Fruit fly (Drosophila melanogaster) whole organism, embryonic: Measurements from ENCODE around the gene CG17652.

Experiments used
- CG10147 ChIP-seq: fragments of 200-800 bp; sonication (Bioruptor generic); optimal IDR thresholded peaks from 2 replicates; lab custom pipeline; 2019; ENCODE audit warnings: missing biosample characterization, mild to moderate bottlenecking, missing genetic modification characterization, moderate library complexity
- CG11695 ChIP-seq: fragments of 200-800 bp; sonication (Bioruptor generic); IDR thresholded peaks from 3 replicates; pipeline ENCODE4 v1.3.6; 2022; ENCODE audit warnings: missing biosample characterization, missing genetic modification characterization
- CG12219 ChIP-seq: fragments of 200-800 bp; sonication (Bioruptor generic); optimal IDR thresholded peaks from 3 replicates; lab custom pipeline; 2018; ENCODE audit warnings: missing biosample characterization, mild to moderate bottlenecking, missing genetic modification characterization
- CG13123 ChIP-seq: fragments of 200-800 bp; sonication (Bioruptor generic); optimal IDR thresholded peaks from 2 replicates; lab custom pipeline; 2016; ENCODE audit warnings: missing biosample characterization, missing genetic modification characterization
- CG13424 ChIP-seq: fragments of 200-800 bp; sonication (Bioruptor generic); optimal IDR thresholded peaks from 2 replicates; lab custom pipeline; 2019; ENCODE audit warnings: missing biosample characterization, mild to moderate bottlenecking, missing genetic modification characterization, moderate library complexity
- CG13775 ChIP-seq: fragments of 200-800 bp; sonication (Bioruptor generic); optimal IDR thresholded peaks from 3 replicates; lab custom pipeline; 2017; ENCODE audit warnings: missing biosample characterization, mild to moderate bottlenecking, missing genetic modification characterization
- CG14710 ChIP-seq: fragments of 200-800 bp; sonication (Bioruptor generic); optimal IDR thresholded peaks from 3 replicates; lab custom pipeline; 2019; ENCODE audit warnings: missing biosample characterization, mild to moderate bottlenecking, missing genetic modification characterization, moderate library complexity
- CG15479 ChIP-seq: fragments of 200-800 bp; sonication (Bioruptor generic); optimal IDR thresholded peaks from 3 replicates; lab custom pipeline; 2019; ENCODE audit warnings: missing biosample characterization, mild to moderate bottlenecking, missing genetic modification characterization, moderate library complexity
- CG18764 ChIP-seq: fragments of 200-800 bp; sonication (Bioruptor generic); optimal IDR thresholded peaks from 3 replicates; lab custom pipeline; 2016; ENCODE audit warnings: missing biosample characterization, missing genetic modification characterization
- CG2116 ChIP-seq: fragments of 200-800 bp; sonication (Bioruptor generic); optimal IDR thresholded peaks from 3 replicates; lab custom pipeline; 2018; ENCODE audit warnings: missing biosample characterization, mild to moderate bottlenecking, missing genetic modification characterization
- CG2129 ChIP-seq: fragments of 200-800 bp; sonication (Bioruptor generic); IDR thresholded peaks from 2 replicates; pipeline ENCODE4 v1.3.6; 2022; ENCODE audit warnings: missing biosample characterization, missing genetic modification characterization; ENCODE audit not compliant: partially characterized antibody
- CG3407 ChIP-seq: fragments of 200-800 bp; sonication (Bioruptor generic); optimal IDR thresholded peaks from 2 replicates; lab custom pipeline; 2018; ENCODE audit warnings: missing biosample characterization, mild to moderate bottlenecking, missing genetic modification characterization
- CG3838 ChIP-seq: fragments of 200-800 bp; sonication (Bioruptor generic); optimal IDR thresholded peaks from 3 replicates; lab custom pipeline; 2016; ENCODE audit warnings: missing biosample characterization, missing genetic modification characterization
- CG6654 ChIP-seq: fragments of 200-800 bp; sonication (Bioruptor generic); optimal IDR thresholded peaks from 2 replicates; lab custom pipeline; 2017; ENCODE audit warnings: missing biosample characterization, mild to moderate bottlenecking, missing genetic modification characterization
- CG7839 ChIP-seq: fragments of 200-800 bp; sonication (Bioruptor generic); optimal IDR thresholded peaks from 3 replicates; lab custom pipeline; 2018; ENCODE audit warnings: missing biosample characterization, mild to moderate bottlenecking, missing genetic modification characterization, moderate library complexity
- CG9609 ChIP-seq: fragments of 200-800 bp; sonication (Bioruptor generic); optimal IDR thresholded peaks from 3 replicates; lab custom pipeline; 2016; ENCODE audit warnings: missing biosample characterization, missing genetic modification characterization
- D19A ChIP-seq: fragments of 200-800 bp; optimal IDR thresholded peaks from 3 replicates; lab custom pipeline; 2019; ENCODE audit warnings: missing biosample characterization, mild to moderate bottlenecking, missing genetic modification characterization, moderate library complexity
- Dad ChIP-seq: fragments of 200-800 bp; sonication (Bioruptor generic); optimal IDR thresholded peaks from 3 replicates; lab custom pipeline; 2016; ENCODE audit warnings: missing biosample characterization, missing genetic modification characterization
- Dbx ChIP-seq: fragments of 200-800 bp; sonication (Bioruptor generic); IDR thresholded peaks from 3 replicates; pipeline ENCODE4 v1.3.6; 2022; ENCODE audit warnings: missing biosample characterization, missing genetic modification characterization
- Dek ChIP-seq: fragments of 200-800 bp; sonication (Bioruptor generic); optimal IDR thresholded peaks from 3 replicates; lab custom pipeline; 2019; ENCODE audit warnings: missing biosample characterization, mild to moderate bottlenecking, missing genetic modification characterization, moderate library complexity
- Max ChIP-seq: fragments of 200-800 bp; sonication (Bioruptor generic); optimal IDR thresholded peaks from 2 replicates; lab custom pipeline; 2016; ENCODE audit warnings: missing biosample characterization, mild to moderate bottlenecking, missing genetic modification characterization
- Opbp ChIP-seq: fragments of 200-800 bp; sonication (Bioruptor generic); IDR thresholded peaks from 3 replicates; pipeline ENCODE4 v1.3.6; 2022; ENCODE audit warnings: missing biosample characterization, missing genetic modification characterization; ENCODE audit not compliant: partially characterized antibody
- Poxn ChIP-seq: fragments of 200-800 bp; sonication (Bioruptor generic); IDR thresholded peaks from 2 replicates; pipeline ENCODE4 v1.3.6; 2022; ENCODE audit warnings: missing biosample characterization, missing genetic modification characterization
- ato ChIP-seq: fragments of 200-800 bp; sonication (Bioruptor generic); IDR thresholded peaks from 2 replicates; pipeline ENCODE4 v1.3.6; 2022; ENCODE audit warnings: missing biosample characterization, missing genetic modification characterization; ENCODE audit not compliant: partially characterized antibody
- bbx ChIP-seq: fragments of 200-800 bp; sonication (Bioruptor generic); IDR thresholded peaks from 2 replicates; pipeline ENCODE4 v1.3.6; 2022; ENCODE audit warnings: missing biosample characterization, missing genetic modification characterization; ENCODE audit not compliant: partially characterized antibody
- bowl ChIP-seq: fragments of 200-800 bp; sonication (Bioruptor generic); IDR thresholded peaks from 2 replicates; pipeline ENCODE4 v1.3.6; 2022; ENCODE audit warnings: missing biosample characterization, missing genetic modification characterization
- dmrt11E ChIP-seq: fragments of 200-800 bp; sonication (Bioruptor generic); optimal IDR thresholded peaks from 3 replicates; lab custom pipeline; 2018; ENCODE audit warnings: missing biosample characterization, mild to moderate bottlenecking, missing genetic modification characterization, moderate library complexity
- ems ChIP-seq: fragments of 200-800 bp; sonication (Bioruptor generic); optimal IDR thresholded peaks from 3 replicates; lab custom pipeline; 2016; ENCODE audit warnings: missing biosample characterization, missing genetic modification characterization
- eyg ChIP-seq: fragments of 200-800 bp; sonication (Bioruptor generic); optimal IDR thresholded peaks from 3 replicates; lab custom pipeline; 2016; ENCODE audit warnings: missing biosample characterization, missing genetic modification characterization
- fd96Cb ChIP-seq: fragments of 200-800 bp; sonication (Bioruptor generic); optimal IDR thresholded peaks from 2 replicates; lab custom pipeline; 2018; ENCODE audit warnings: missing biosample characterization, mild to moderate bottlenecking, missing genetic modification characterization, moderate library complexity
- gsb ChIP-seq: fragments of 200-800 bp; sonication (Bioruptor generic); IDR thresholded peaks from 2 replicates; pipeline ENCODE4 v1.3.6; 2022; ENCODE audit warnings: missing biosample characterization, missing genetic modification characterization
- hb ChIP-seq: fragments of 200-800 bp; sonication (Bioruptor generic); IDR thresholded peaks from 3 replicates; pipeline ENCODE4 v1.3.6; 2022; ENCODE audit warnings: missing biosample characterization, missing genetic modification characterization; ENCODE audit not compliant: partially characterized antibody
- lola ChIP-seq, 3 experiments: fragments of >200 bp in 2 of 3; fragments of 200-800 bp in 1 of 3; sonication (Bioruptor generic) in 1 of 3; optimal IDR thresholded peaks; 2 replicates each; lab custom pipeline; 2017 to 2019; ENCODE audit warnings: missing biosample characterization in 3 of 3, missing genetic modification characterization in 3 of 3, mild to moderate bottlenecking in 1 of 3, moderate library complexity in 1 of 3
- rib ChIP-seq: fragments of 200-800 bp; sonication (Bioruptor generic); IDR thresholded peaks from 2 replicates; pipeline ENCODE4 v1.3.6; 2022; ENCODE audit warnings: missing biosample characterization, missing genetic modification characterization
- sob ChIP-seq: fragments of 200-800 bp; sonication (Bioruptor generic); IDR thresholded peaks from 2 replicates; pipeline ENCODE4 v1.3.6; 2022; ENCODE audit warnings: missing biosample characterization, missing genetic modification characterization
- trh ChIP-seq: fragments of 200-800 bp; sonication (Bioruptor generic); optimal IDR thresholded peaks from 2 replicates; lab custom pipeline; 2016; ENCODE audit warnings: missing biosample characterization, missing genetic modification characterization
- tx ChIP-seq: fragments of 200-800 bp; sonication (Bioruptor generic); optimal IDR thresholded peaks from 2 replicates; lab custom pipeline; 2016; ENCODE audit warnings: missing biosample characterization, missing genetic modification characterization
- vfl ChIP-seq: fragments of 200-800 bp; sonication (Bioruptor generic); optimal IDR thresholded peaks from 2 replicates; lab custom pipeline; 2016; ENCODE audit warnings: missing biosample characterization, missing genetic modification characterization
- zf30C ChIP-seq: fragments of 200-800 bp; sonication (Bioruptor generic); optimal IDR thresholded peaks from 3 replicates; lab custom pipeline; 2018; ENCODE audit warnings: missing biosample characterization, mild to moderate bottlenecking, missing genetic modification characterization
- zfh1 ChIP-seq: fragments of 200-800 bp; sonication (Bioruptor generic); IDR thresholded peaks from 3 replicates; pipeline ENCODE4 v1.3.6; 2022; ENCODE audit warnings: missing biosample characterization, missing genetic modification characterization

Gene CG17652

dm6 chr2L:1723135-1723936, 8.8 kb downstream of the CG17652 start (continued):
- TF ChIP-seq CG13424 (tag; lab: Kevin White, UChicago) = peak; percentile 14
- no peak for TF ChIP-seq Dek (tag; lab: Kevin White, UChicago)
- no peak for TF ChIP-seq tx (GFP tag; lab: Kevin White, UChicago)
- no peak for TF ChIP-seq fd96Cb (tag; lab: Kevin White, UChicago)
- no peak for TF ChIP-seq CG13123
- 0 out of 3 replicates have a peak, but pooled peaks have one; percentile 8 for TF ChIP-seq Dbx (GFP tag; lab: Robert Waterston, UW)
- TF ChIP-seq CG18764 (GFP tag; lab: Kevin White, UChicago) = no peak
- TF ChIP-seq dmrt11E (tag; lab: Kevin White, UChicago) = no peak
- TF ChIP-seq zfh1 (GFP tag; lab: Robert Waterston, UW) = 0 out of 3 replicates have a peak, but pooled peaks have one; percentile 32
- no peak for TF ChIP-seq CG2129
- no peak for TF ChIP-seq CG6654
- peak; percentile 21 for TF ChIP-seq CG3407 (GFP tag; lab: Kevin White, UChicago)
- TF ChIP-seq gsb (GFP tag; lab: Robert Waterston, UW) = no peak
- TF ChIP-seq trh = no peak
- no peak for TF ChIP-seq rib
- TF ChIP-seq bbx = no peak
- no peak for TF ChIP-seq zf30C (GFP tag; lab: Kevin White, UChicago)
- TF ChIP-seq CG10147 = no peak
- no peak for TF ChIP-seq bowl (GFP tag; lab: Robert Waterston, UW)
- TF ChIP-seq CG13775 (GFP tag; lab: Kevin White, UChicago) = peak; percentile 2
- no peak for TF ChIP-seq CG11695 (GFP tag; lab: Robert Waterston, UW)
- TF ChIP-seq CG7839 (tag; lab: Kevin White, UChicago) = peak; percentile 43
- TF ChIP-seq sob = no peak
- no peak for TF ChIP-seq Opbp (GFP tag; lab: Robert Waterston, UW)
- peak in 1 of 3 experiments; percentile 22 for TF ChIP-seq lola (GFP tag; optimal IDR thresholded peaks at IDR 0.05; lab: Kevin White, UChicago)
- no peak for TF ChIP-seq ems (GFP tag; lab: Kevin White, UChicago)
- TF ChIP-seq hb (GFP tag; lab: Robert Waterston, UW) = no peak
- peak; percentile 85 for TF ChIP-seq D19A (tag; lab: Kevin White, UChicago)
- TF ChIP-seq CG12219 (GFP tag; lab: Kevin White, UChicago) = no peak
- TF ChIP-seq CG15479 (GFP tag; lab: Kevin White, UChicago) = no peak
- no peak for TF ChIP-seq vfl (GFP tag; lab: Kevin White, UChicago)
- TF ChIP-seq eyg (GFP tag; lab: Kevin White, UChicago) = no peak
- no peak for TF ChIP-seq Poxn
- TF ChIP-seq Max (GFP tag; lab: Kevin White, UChicago) = no peak
- TF ChIP-seq Dad (GFP tag; lab: Kevin White, UChicago) = peak; percentile 4
- TF ChIP-seq CG2116 = no peak
- no peak for TF ChIP-seq CG9609
- no peak for TF ChIP-seq ato
- peak; percentile 29 for TF ChIP-seq CG14710 (tag; lab: Kevin White, UChicago)
- TF ChIP-seq CG3838 (GFP tag; lab: Kevin White, UChicago) = no peak
